Worm (Caenorhabditis elegans): ENCODE measurements around the gene tag-293.

Gene tag-293

DNA sequence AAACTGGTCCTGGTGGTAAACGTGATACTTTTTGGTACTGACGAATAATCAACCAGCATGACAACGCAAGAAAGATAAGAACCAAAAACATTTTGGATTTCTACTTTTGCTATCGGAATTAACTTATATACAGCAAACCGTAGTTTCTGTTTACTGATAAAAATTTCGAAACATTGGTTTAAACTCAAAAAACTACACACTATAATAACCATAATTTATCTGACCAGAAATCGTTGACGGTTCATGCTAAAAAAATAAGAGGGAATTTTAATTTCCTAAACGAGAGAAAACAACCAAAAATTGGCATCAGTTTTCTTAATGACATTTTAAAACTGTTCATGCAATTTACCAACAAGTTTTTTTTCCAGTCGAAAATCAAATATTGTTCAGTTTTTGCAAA lies 6.3 kb upstream of the tag-293 start, which contains the start of gene cyp-35A1:
TSS of gene cyp-35A1 (minus strand) at position 101 of the 400 bp plus-strand sequence.
- no peak for TF ChIP-seq ceh-24 (tag; optimal IDR thresholded peaks at IDR 0.05)

DNA sequence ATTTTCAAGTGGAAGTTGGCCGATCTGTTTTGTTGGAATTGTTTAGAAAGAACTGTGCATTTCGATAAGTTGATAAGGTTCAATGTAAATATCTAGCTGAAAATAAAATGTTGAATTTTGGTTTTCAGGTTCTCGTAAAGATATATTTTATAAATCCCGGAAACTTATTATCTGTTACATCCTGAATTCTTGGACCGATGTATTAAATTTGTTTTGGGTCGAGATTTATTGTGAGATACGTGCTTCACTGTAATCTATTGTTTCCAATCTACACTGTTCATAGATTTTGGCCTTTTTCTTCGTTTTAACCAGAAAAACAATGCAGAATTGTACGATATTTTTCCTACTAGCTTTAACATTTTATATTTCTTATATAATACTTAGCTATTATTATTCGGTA lies 1.8 kb upstream of the tag-293 start, which contains the start of gene C03G6.6:
TSS of gene C03G6.6 (plus strand) at position 301 of the 400 bp plus-strand sequence.
- TF ChIP-seq K02D7.2 (tag; optimal IDR thresholded peaks at IDR 0.05) (no peak), C38D4.7 (GFP tag; optimal IDR thresholded peaks at IDR 0.05) (no peak), elt-2 (tag; optimal IDR thresholded peaks at IDR 0.05) (no peak), dve-1 (tag; optimal IDR thresholded peaks at IDR 0.05) (no peak), pqm-1 (tag; optimal IDR thresholded peaks at IDR 0.05) (no peak), pag-3 (tag; optimal IDR thresholded peaks at IDR 0.05; ENCODE audit: borderline replicate concordance) (no peak), ceh-45 (GFP tag; IDR thresholded peaks at IDR 0.05) (no peak), npax-4 (tag; optimal IDR thresholded peaks at IDR 0.05) (no peak), ttx-3 (tag; optimal IDR thresholded peaks at IDR 0.05) (no peak), ztf-16 (tag; optimal IDR thresholded peaks at IDR 0.05) (no peak), hlh-13 (GFP tag; optimal IDR thresholded peaks at IDR 0.05) (no peak), ceh-2 (tag; optimal IDR thresholded peaks at IDR 0.05) (no peak), ceh-24 (tag; optimal IDR thresholded peaks at IDR 0.05) (no peak), ref-2 (tag; optimal IDR thresholded peaks at IDR 0.05) (no peak), C08G9.2 (tag; optimal IDR thresholded peaks at IDR 0.05) (no peak)

DNA sequence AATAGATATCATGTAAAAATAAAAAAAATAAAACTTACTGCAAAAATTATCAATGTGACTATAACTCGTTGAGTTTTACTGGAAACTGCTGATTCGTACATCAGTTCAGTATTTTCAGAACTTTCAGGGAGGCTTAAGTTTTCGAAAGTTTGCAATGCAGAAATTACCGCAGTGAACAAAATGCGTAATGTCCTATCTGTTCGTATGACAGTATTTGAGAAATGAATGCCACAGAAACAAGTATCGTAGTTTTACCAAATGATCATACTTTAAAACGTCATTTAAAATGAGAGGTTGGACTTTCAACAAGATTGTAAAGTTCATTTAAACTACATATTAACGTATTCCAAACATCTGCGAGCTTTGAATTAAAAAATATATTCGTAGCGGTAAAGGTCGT lies 1.3 kb upstream of the tag-293 start, which contains the start of gene C03G6.21:
TSS of gene C03G6.21 (minus strand) at position 101 of the 400 bp plus-strand sequence.
- TF ChIP-seq ama-1 (optimal IDR thresholded peaks at IDR 0.05) (no peak), nfya-1 (tag; optimal IDR thresholded peaks at IDR 0.05) (no peak), sox-4 (tag; optimal IDR thresholded peaks at IDR 0.05) (no peak), ceh-9 (tag; optimal IDR thresholded peaks at IDR 0.05) (no peak), ceh-6 (GFP tag; optimal IDR thresholded peaks at IDR 0.05) (no peak)

DNA sequence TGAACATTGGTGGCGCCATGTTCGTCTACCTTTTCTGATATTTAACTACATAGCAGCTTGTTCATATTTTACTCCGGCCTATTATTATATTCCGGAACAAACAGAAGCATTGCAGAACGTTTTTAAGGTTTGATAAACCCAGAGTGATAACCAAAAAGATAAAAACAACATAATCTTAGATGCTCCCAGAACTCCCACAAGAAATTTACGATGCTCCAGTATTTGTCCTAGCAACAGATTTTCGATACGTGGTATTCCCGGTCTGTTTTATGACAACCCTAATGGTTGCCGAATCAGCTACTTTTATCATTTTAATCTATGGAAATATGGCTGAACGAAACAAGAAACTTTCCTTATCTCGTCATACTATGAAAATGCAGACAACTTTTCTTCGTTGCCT lies 1.8 kb downstream of the tag-293 start:
- TF ChIP-seq hlh-15 (tag; optimal IDR thresholded peaks at IDR 0.05), result no peak
- TF ChIP-seq elt-2 (tag; optimal IDR thresholded peaks at IDR 0.05), result no peak
- no peak for TF ChIP-seq K02D7.2 (tag; optimal IDR thresholded peaks at IDR 0.05)
- TF ChIP-seq nhr-232 (tag; optimal IDR thresholded peaks at IDR 0.05), result no peak
- TF ChIP-seq ceh-45 (GFP tag; IDR thresholded peaks at IDR 0.05), result no peak
- no peak for TF ChIP-seq npax-4 (tag; optimal IDR thresholded peaks at IDR 0.05)
- TF ChIP-seq F13H6.1 (tag; optimal IDR thresholded peaks at IDR 0.05), result no peak
- no peak for TF ChIP-seq sdc-2 (tag; optimal IDR thresholded peaks at IDR 0.05)
- TF ChIP-seq ceh-31 (tag; optimal IDR thresholded peaks at IDR 0.05), result no peak
- TF ChIP-seq odd-2 (tag; optimal IDR thresholded peaks at IDR 0.05), result no peak
- no peak for TF ChIP-seq K09A11.1 (tag; optimal IDR thresholded peaks at IDR 0.05; ENCODE audit: insufficient read depth)
- TF ChIP-seq fkh-10 (GFP tag; optimal IDR thresholded peaks at IDR 0.05), result no peak

DNA sequence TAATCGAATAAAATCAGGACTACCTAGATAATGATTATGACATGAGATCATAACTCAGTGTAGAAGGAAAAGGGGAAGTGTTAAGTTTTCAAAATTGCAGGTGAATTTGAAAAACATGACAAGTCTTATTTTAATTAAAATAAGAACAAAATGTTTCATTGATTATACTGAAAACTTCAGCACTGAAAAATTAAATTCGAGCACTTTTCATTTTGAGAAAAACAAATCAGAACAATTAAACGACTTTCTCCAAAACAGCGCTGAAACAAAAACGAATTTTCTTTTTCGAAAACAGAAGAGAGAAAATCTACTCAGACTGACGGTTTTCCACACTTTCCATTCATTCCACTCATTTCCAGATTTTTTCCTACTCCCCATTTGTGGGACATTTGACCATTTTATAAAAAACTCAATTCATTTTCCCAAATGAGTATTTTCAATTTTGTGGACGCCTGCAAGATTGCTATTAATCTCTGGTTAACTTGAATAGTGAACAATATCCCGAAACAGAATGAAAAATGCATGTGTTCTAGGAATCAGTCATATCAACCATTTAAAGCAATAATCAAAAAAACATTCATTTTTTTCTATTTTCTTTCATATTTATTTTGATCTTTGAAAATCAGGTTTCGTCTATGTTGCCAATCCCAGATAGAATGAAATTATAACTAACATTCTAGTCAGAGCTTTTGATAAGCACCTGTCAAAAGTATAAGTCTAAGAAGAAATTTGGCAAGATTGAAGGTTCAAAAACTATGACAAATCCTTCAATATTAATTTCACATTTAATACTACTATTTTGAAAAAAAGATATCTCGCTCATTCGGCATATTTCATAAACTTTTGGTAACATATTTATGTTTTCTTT lies 2.9 kb downstream of the tag-293 start, which contains the start of the genes srh-231 and srh-275:
TSS of gene srh-231 (minus strand) at position 51 of the 868 bp plus-strand sequence.
TSS of gene srh-275 (plus strand) at position 818 of the 868 bp plus-strand sequence.
- TF ChIP-seq dmd-4 (tag; optimal IDR thresholded peaks at IDR 0.05; ENCODE audit: borderline replicate concordance), result no peak
- no peak for TF ChIP-seq nfya-1 (tag; optimal IDR thresholded peaks at IDR 0.05)
- no peak for TF ChIP-seq lim-6 (tag; optimal IDR thresholded peaks at IDR 0.05)
- TF ChIP-seq gmeb-2 (tag; optimal IDR thresholded peaks at IDR 0.05), result no peak
- no peak for TF ChIP-seq C38D4.7 (GFP tag; optimal IDR thresholded peaks at IDR 0.05)
- no peak for TF ChIP-seq npax-4 (tag; optimal IDR thresholded peaks at IDR 0.05)
- TF ChIP-seq tbx-7 (tag; optimal IDR thresholded peaks at IDR 0.05), result no peak
- no peak for TF ChIP-seq ref-2 (tag; optimal IDR thresholded peaks at IDR 0.05)
- no peak for TF ChIP-seq nhr-232 (tag; optimal IDR thresholded peaks at IDR 0.05)
- TF ChIP-seq zip-5 (tag; optimal IDR thresholded peaks at IDR 0.05), result no peak
